Worm (Caenorhabditis elegans) whole organism, L3 larva: ENCODE measurements around the gene nap-1.

Experiments
- ZK546.5 ChIP-seq: sonication (generic microtip); optimal IDR thresholded peaks from 2 replicates; lab custom pipeline; 2017; ENCODE audit warnings: missing biosample characterization, missing genetic modification characterization
- ceh-82 ChIP-seq: fragments of 150-350 bp; optimal IDR thresholded peaks from 2 replicates; lab custom pipeline; 2014; ENCODE audit warnings: missing biosample characterization, missing genetic modification characterization
- fkh-10 ChIP-seq: sonication (generic microtip); optimal IDR thresholded peaks from 2 replicates; lab custom pipeline; 2017; ENCODE audit warnings: missing biosample characterization, missing genetic modification reagents, missing genetic modification characterization
- nhr-76 ChIP-seq: fragments of 150-350 bp; sonication (generic microtip); optimal IDR thresholded peaks from 5 replicates; lab custom pipeline; 2014; ENCODE audit warnings: missing biosample characterization, missing genetic modification characterization
- pqm-1 ChIP-seq: fragments of 150-350 bp; optimal IDR thresholded peaks from 2 replicates; lab custom pipeline; 2017; ENCODE audit warnings: missing biosample characterization, missing genetic modification characterization, inconsistent platforms
- snpc-4 ChIP-seq: fragments of 150-350 bp; optimal IDR thresholded peaks from 2 replicates; lab custom pipeline; 2014; ENCODE audit warnings: missing biosample characterization, missing genetic modification characterization
- ztf-11 ChIP-seq: fragments of 150-350 bp; optimal IDR thresholded peaks from 2 replicates; lab custom pipeline; 2014; ENCODE audit warnings: missing biosample characterization, missing genetic modification characterization
- ztf-4 ChIP-seq: fragments of 150-350 bp; optimal IDR thresholded peaks from 2 replicates; lab custom pipeline; 2014; ENCODE audit warnings: missing biosample characterization, missing genetic modification characterization

DNA sequence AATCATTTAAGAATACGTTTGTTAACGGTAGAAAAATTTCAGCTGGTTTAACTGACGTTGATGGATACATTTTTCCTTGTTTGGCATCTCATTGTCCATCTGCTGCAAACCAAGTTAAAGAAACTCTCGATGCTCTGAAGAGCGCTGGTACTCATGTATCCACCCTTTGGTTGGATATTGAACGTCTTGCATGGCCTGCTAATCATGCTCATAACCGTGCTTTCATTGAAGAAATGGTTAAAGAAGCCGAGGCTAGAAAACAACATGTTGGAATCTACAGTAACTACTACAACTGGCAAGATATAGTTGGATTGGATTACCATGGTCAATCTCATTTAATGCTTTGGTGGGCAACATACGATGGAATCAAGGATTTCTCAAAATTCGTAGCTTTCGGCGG, 46.1 kb downstream of the nap-1 start:
- TF ChIP-seq snpc-4 (tag; lab: Kevin White, UChicago) (no peak), ceh-82 (tag; lab: Kevin White, UChicago) (no peak), nhr-76 (tag; lab: Kevin White, UChicago) (no peak), ztf-11 (tag; lab: Kevin White, UChicago) (no peak), fkh-10 (GFP tag; lab: Kevin White, UChicago) (no peak), pqm-1 (no peak), ZK546.5 (tag; lab: Kevin White, UChicago) (no peak), ztf-4 (tag; lab: Kevin White, UChicago) (no peak)
